Worm (Caenorhabditis elegans): ENCODE results near the gene ugt-10.

- TF ChIP-seq ceh-100 (GFP tag; IDR thresholded peaks at IDR 0.05) (no peak), repo-1 (tag; optimal IDR thresholded peaks at IDR 0.05) (no peak), hsf-1 (GFP tag; IDR thresholded peaks at IDR 0.05) (no peak), B0261.1 (tag; optimal IDR thresholded peaks at IDR 0.05) (no peak)
Measured at ce11 chrV:4870627-4871026, 29.3 kb downstream of the ugt-10 start.

All from whole organism, young adult.